Fruit fly (Drosophila melanogaster): Measurements from ENCODE around the gene sina.
A peak's percentile ranks its signal among the peaks of the same experiment; 100 is the strongest.

Gene sina

DNA sequence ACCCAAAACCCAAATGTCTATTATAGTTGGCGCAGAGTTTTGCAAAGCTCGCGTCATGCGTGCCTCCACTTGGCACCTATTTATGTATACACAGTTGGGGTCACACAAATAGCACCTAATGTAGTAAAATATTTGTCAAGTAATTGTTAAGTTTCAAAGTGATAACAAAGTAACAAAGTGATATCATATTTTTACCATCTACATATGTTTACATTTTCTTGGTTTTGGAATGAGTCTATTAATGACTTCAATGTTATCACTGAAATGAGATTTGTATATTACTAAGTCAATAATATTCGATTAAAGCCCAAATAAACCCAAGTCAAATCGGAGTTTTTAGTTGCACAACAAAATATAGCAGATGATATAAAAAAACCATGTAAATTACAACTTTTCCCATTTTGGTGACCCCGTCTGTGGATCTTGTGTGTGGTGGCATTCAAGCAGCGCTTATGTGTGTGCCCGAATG is 19.0 kb downstream of the sina start (continued):
- TF ChIP-seq Lhr (GFP tag; optimal IDR thresholded peaks at IDR 0.05) (peak; percentile 7), Hand (GFP tag; optimal IDR thresholded peaks at IDR 0.05) (peak; percentile 40), CG34224 (GFP tag; IDR thresholded peaks at IDR 0.05; ENCODE audit: partially characterized antibody) (no peak), insv (GFP tag; optimal IDR thresholded peaks at IDR 0.05) (peak in 1 of 2 experiments; percentile 33), CG15696 (tag; optimal IDR thresholded peaks at IDR 0.05) (no peak), CG8290 (GFP tag; optimal IDR thresholded peaks at IDR 0.05) (no peak), CG8290 (tag; optimal IDR thresholded peaks at IDR 0.05) (peak in 1 of 2 experiments; percentile 70), Fer1 (GFP tag; optimal IDR thresholded peaks at IDR 0.05) (peak; percentile 84), sisA (GFP tag; IDR thresholded peaks at IDR 0.05) (peak; percentile 31; the same call in 1 of the 2 replicates), CG6765 (GFP tag; optimal IDR thresholded peaks at IDR 0.05) (peak; percentile 71), crc (GFP tag; optimal IDR thresholded peaks at IDR 0.05) (peak; percentile 54), gfzf (GFP tag; optimal IDR thresholded peaks at IDR 0.05) (no peak), MBD-R2 (GFP tag; IDR thresholded peaks at IDR 0.05) (no peak), CG1792 (GFP tag; optimal IDR thresholded peaks at IDR 0.05) (peak; percentile 32), CG6791 (GFP tag; IDR thresholded peaks at IDR 0.05; ENCODE audit: partially characterized antibody) (no peak), CG42726 (GFP tag; IDR thresholded peaks at IDR 0.05; ENCODE audit: partially characterized antibody) (no peak), CG2202 (tag; optimal IDR thresholded peaks at IDR 0.05) (peak; percentile 49), abd-A (tag; optimal IDR thresholded peaks at IDR 0.05) (no peak), luna (GFP tag; optimal IDR thresholded peaks at IDR 0.05) (no peak), CG4328 (GFP tag; optimal IDR thresholded peaks at IDR 0.05) (no peak), chn (GFP tag; optimal IDR thresholded peaks at IDR 0.05) (peak; percentile 35), CHES-1-like (GFP tag; optimal IDR thresholded peaks at IDR 0.05) (peak; percentile 22), CG11695 (GFP tag; IDR thresholded peaks at IDR 0.05) (peak; percentile 71), dpn (GFP tag; optimal IDR thresholded peaks at IDR 0.05) (peak; percentile 21 to 55), CG7963 (GFP tag; IDR thresholded peaks at IDR 0.05; ENCODE audit: partially characterized antibody) (no peak), dati (GFP tag; IDR thresholded peaks at IDR 0.05) (no peak), CG16779 (GFP tag; IDR thresholded peaks at IDR 0.05) (no peak), C15 (GFP tag; IDR thresholded peaks at IDR 0.05) (no peak), ap (GFP tag; IDR thresholded peaks at IDR 0.05) (no peak), run (tag; optimal IDR thresholded peaks at IDR 0.05) (peak; percentile 78), CG6689 (GFP tag; IDR thresholded peaks at IDR 0.05) (peak; percentile 73), so (GFP tag; IDR thresholded peaks at IDR 0.05) (peak; percentile 44; the same call in 1 of the 3 replicates), corto (GFP tag; optimal IDR thresholded peaks at IDR 0.05) (no peak), CG10543 (GFP tag; optimal IDR thresholded peaks at IDR 0.05) (peak; percentile 20), CG9932 (GFP tag; IDR thresholded peaks at IDR 0.05) (0 out of 2 replicates have a peak, but pooled peaks have one; percentile 40), z (GFP tag; IDR thresholded peaks at IDR 0.05) (0 out of 3 replicates have a peak, but pooled peaks have one; percentile 3), bcd (GFP tag; optimal IDR thresholded peaks at IDR 0.05) (peak; percentile 65), CG18262 (tag; optimal IDR thresholded peaks at IDR 0.05) (peak; percentile 80), zfh1 (GFP tag; IDR thresholded peaks at IDR 0.05) (0 out of 3 replicates have a peak, but pooled peaks have one; percentile 21), Xbp1 (GFP tag; optimal IDR thresholded peaks at IDR 0.05) (peak; percentile 59), CG11456 (GFP tag; IDR thresholded peaks at IDR 0.05) (0 out of 3 replicates have a peak, but pooled peaks have one; percentile 47), GATAe (GFP tag; conservative IDR thresholded peaks at IDR 0.05) (no peak), onecut (GFP tag; IDR thresholded peaks at IDR 0.05) (no peak), slp2 (GFP tag; optimal IDR thresholded peaks at IDR 0.05) (no peak), CG2116 (GFP tag; optimal IDR thresholded peaks at IDR 0.05) (peak; percentile 11), CG9727 (GFP tag; optimal IDR thresholded peaks at IDR 0.05) (peak; percentile 62), Bdp1 (GFP tag; optimal IDR thresholded peaks at IDR 0.05) (no peak), CG3163 (GFP tag; optimal IDR thresholded peaks at IDR 0.05) (no peak), sqz (GFP tag; optimal IDR thresholded peaks at IDR 0.05) (peak; percentile 27), gcm (GFP tag; optimal IDR thresholded peaks at IDR 0.05) (peak; percentile 67), btn (GFP tag; optimal IDR thresholded peaks at IDR 0.05) (no peak)
